Worm (Caenorhabditis elegans): ENCODE results near the gene acdh-10.

Gene acdh-10

ce11 chrX:17168086-17168485, 46.6 kb downstream of the acdh-10 start:
- TF ChIP-seq W03F9.2 (tag; optimal IDR thresholded peaks at IDR 0.05): no peak
- TF ChIP-seq dao-5 (tag; optimal IDR thresholded peaks at IDR 0.05): no peak
- no peak for TF ChIP-seq him-1 (tag; optimal IDR thresholded peaks at IDR 0.05)
